Worm (Caenorhabditis elegans) whole organism, L2 larva: ENCODE measurements around the gene scd-2.

Source experiments
- elt-3 ChIP-seq: sonication (generic microtip); optimal IDR thresholded peaks from 2 replicates; lab custom pipeline; 2017; ENCODE audit warnings: missing biosample characterization, missing genetic modification characterization
- lin-13 ChIP-seq: fragments of 150-350 bp; optimal IDR thresholded peaks from 2 replicates; lab custom pipeline; 2014; ENCODE audit warnings: missing biosample characterization, missing genetic modification reagents, missing genetic modification characterization
- mdl-1 ChIP-seq, 2 experiments: fragments of 150-350 bp in 1 of 2; sonication (generic microtip) in 1 of 2; optimal IDR thresholded peaks; 2 replicates each; lab custom pipeline; 2017; ENCODE audit warnings: missing biosample characterization in 2 of 2, missing genetic modification characterization in 2 of 2
- sma-9 ChIP-seq, 2 experiments: fragments of 150-350 bp in 1 of 2; sonication (generic microtip) in 1 of 2; optimal IDR thresholded peaks; 2 replicates each; lab custom pipeline; 2014 to 2016; ENCODE audit warnings: missing genetic modification characterization in 2 of 2, mild to moderate bottlenecking in 1 of 2, missing biosample characterization in 1 of 2, missing compliant biosample characterization in 1 of 2, missing genetic modification reagents in 1 of 2, moderate library complexity in 1 of 2
- zag-1 ChIP-seq: fragments of 150-350 bp; optimal IDR thresholded peaks from 2 replicates; lab custom pipeline; 2014; ENCODE audit warnings: missing biosample characterization, missing genetic modification characterization

- TF ChIP-seq sma-9 (GFP tag; optimal IDR thresholded peaks at IDR 0.05; lab: Kevin White, UChicago) (no peak), sma-9 (tag; optimal IDR thresholded peaks at IDR 0.05; lab: Kevin White, UChicago) (no peak), elt-3 (no peak), lin-13 (GFP tag; lab: Kevin White, UChicago) (no peak), zag-1 (tag; lab: Kevin White, UChicago) (no peak), mdl-1 (tag; optimal IDR thresholded peaks at IDR 0.05; lab: Kevin White, UChicago) (no peak)
These were observed 52.5 kb downstream of the scd-2 start for ce11 chrV:6685499-6685898.
